Worm (Caenorhabditis elegans): ENCODE results near the gene srh-272.

ce11 chrV:2849071-2849470 lies 14.1 kb upstream of the srh-272 start, which contains the start of gene ugt-53:
- no peak for TF ChIP-seq ama-1 (optimal IDR thresholded peaks at IDR 0.05)
- no peak for TF ChIP-seq aha-1 (tag; optimal IDR thresholded peaks at IDR 0.05)
- no peak for TF ChIP-seq fkh-4 (tag; optimal IDR thresholded peaks at IDR 0.05; ENCODE audit: borderline replicate concordance)
- no peak for TF ChIP-seq elt-3 (tag; optimal IDR thresholded peaks at IDR 0.05)
- TF ChIP-seq lin-13 (GFP tag; optimal IDR thresholded peaks at IDR 0.05) = no peak
